Worm (Caenorhabditis elegans) whole organism, L4 larva: ENCODE measurements around the gene srh-27.

Source experiments
- aly-2 ChIP-seq: sonication (generic microtip); optimal IDR thresholded peaks from 2 replicates; lab custom pipeline; 2018; ENCODE audit warnings: missing biosample characterization, missing genetic modification characterization
- ama-1 ChIP-seq: fragments of 150-350 bp; optimal IDR thresholded peaks from 2 replicates; lab custom pipeline; 2014; ENCODE audit warnings: inconsistent platforms, mixed read lengths
- ces-1 ChIP-seq: fragments of 150-350 bp; sonication (generic microtip); optimal IDR thresholded peaks from 4 replicates; lab custom pipeline; 2014; ENCODE audit warnings: missing biosample characterization, missing genetic modification reagents, missing genetic modification characterization
- daf-8 ChIP-seq: fragments of 200-800 bp; sonication (Bioruptor generic); IDR thresholded peaks from 2 replicates; pipeline ENCODE4 v1.3.6; 2022; ENCODE audit warnings: missing genetic modification characterization, missing compliant biosample characterization
- mep-1 ChIP-seq: fragments of 150-350 bp; sonication (generic microtip); optimal IDR thresholded peaks from 3 replicates; lab custom pipeline; 2014; ENCODE audit warnings: missing biosample characterization, missing genetic modification characterization
- pha-4 ChIP-seq, 2 experiments: fragments of 150-350 bp in 1 of 2; fragments of 200-800 bp in 1 of 2; sonication (Bioruptor generic) in 1 of 2; IDR thresholded peaks in 1 of 2; optimal IDR thresholded peaks in 1 of 2; 2 replicates each; pipeline versions ENCODE4 v1.3.6 to Lab custom; 2014 to 2022; ENCODE audit warnings: missing genetic modification characterization in 2 of 2, missing genetic modification reagents in 2 of 2, missing biosample characterization in 1 of 2, missing compliant biosample characterization in 1 of 2
- ztf-11 ChIP-seq: fragments of 150-350 bp; optimal IDR thresholded peaks from 2 replicates; lab custom pipeline; 2014; ENCODE audit warnings: missing biosample characterization, missing genetic modification characterization

DNA sequence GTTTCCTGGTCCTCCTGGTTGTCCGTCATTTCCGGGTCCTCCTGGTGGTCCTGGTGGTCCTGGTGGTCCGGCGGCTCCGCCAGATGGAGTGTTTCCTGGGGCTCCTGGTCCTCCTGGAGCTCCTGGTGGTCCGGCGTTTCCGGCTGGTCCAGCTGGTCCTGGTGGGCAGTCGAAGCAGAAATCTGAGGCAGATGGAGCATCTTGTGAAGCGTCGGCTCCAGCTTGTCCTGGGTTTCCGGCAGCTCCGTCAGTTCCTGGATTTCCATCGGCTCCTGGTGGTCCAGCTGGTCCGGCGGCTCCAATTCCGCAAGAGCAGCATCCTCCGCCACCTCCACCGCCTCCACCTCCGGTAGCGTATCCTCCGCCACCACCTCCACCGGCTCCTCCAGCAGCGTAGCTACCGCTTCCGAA is 45.7 kb downstream of the srh-27 start:
- TF ChIP-seq ces-1 (GFP tag; lab: Kevin White, UChicago) (no peak), mep-1 (tag; lab: Kevin White, UChicago) (no peak), aly-2 (tag; lab: Kevin White, UChicago) (no peak), daf-8 (no peak), ama-1 (lab: Kevin White, UChicago) (no peak), ztf-11 (tag; lab: Kevin White, UChicago) (no peak), pha-4 (GFP tag; IDR thresholded peaks at IDR 0.05; lab: Robert Waterston, UW) (0 out of 2 replicates have a peak, but pooled peaks have one; percentile 49), pha-4 (tag; optimal IDR thresholded peaks at IDR 0.05; lab: Kevin White, UChicago) (no peak)
